Fruit fly (Drosophila melanogaster) whole organism, pupa: ENCODE data around the gene Rab9D.

Source experiments
- CG10348 ChIP-seq: fragments of 200-800 bp; sonication (Bioruptor generic); IDR thresholded peaks from 2 replicates; pipeline ENCODE4 v1.3.6; 2022; ENCODE audit warnings: missing biosample characterization, missing genetic modification characterization
- CG12605 ChIP-seq: fragments of 200-800 bp; sonication (Bioruptor generic); IDR thresholded peaks from 2 replicates; pipeline ENCODE4 v1.3.6; 2022; ENCODE audit warnings: missing biosample characterization, missing genetic modification characterization
- CG13204 ChIP-seq: fragments of 200-800 bp; sonication (Bioruptor generic); optimal IDR thresholded peaks from 2 replicates; lab custom pipeline; 2018; ENCODE audit warnings: missing biosample characterization, mild to moderate bottlenecking, missing genetic modification characterization, moderate library complexity
- CG14655 ChIP-seq: fragments of 200-800 bp; sonication (Bioruptor generic); optimal IDR thresholded peaks from 3 replicates; lab custom pipeline; 2017; ENCODE audit warnings: mild to moderate bottlenecking, missing biosample characterization, missing genetic modification reagents, missing genetic modification characterization
- CG15710 ChIP-seq: fragments of 200-800 bp; sonication (Bioruptor generic); optimal IDR thresholded peaks from 2 replicates; lab custom pipeline; 2018; ENCODE audit warnings: missing biosample characterization, mild to moderate bottlenecking, missing genetic modification characterization, moderate library complexity
- CG17806 ChIP-seq: fragments of 200-800 bp; sonication (Bioruptor generic); optimal IDR thresholded peaks from 2 replicates; lab custom pipeline; 2018; ENCODE audit warnings: missing biosample characterization, mild to moderate bottlenecking, missing genetic modification characterization, moderate library complexity
- CG32121 ChIP-seq: fragments of 200-800 bp; sonication (Bioruptor generic); IDR thresholded peaks from 2 replicates; pipeline ENCODE4 v1.3.6; 2022; ENCODE audit warnings: missing biosample characterization, missing genetic modification characterization
- CG34367 ChIP-seq: fragments of 200-800 bp; sonication (Bioruptor generic); optimal IDR thresholded peaks from 2 replicates; lab custom pipeline; 2018; ENCODE audit warnings: missing biosample characterization, mild to moderate bottlenecking, missing genetic modification characterization
- CG4496 ChIP-seq: fragments of 200-800 bp; sonication (Bioruptor generic); IDR thresholded peaks from 3 replicates; pipeline ENCODE4 v1.3.6; 2022; ENCODE audit warnings: missing biosample characterization, missing genetic modification characterization
- CG8159 ChIP-seq: fragments of 200-800 bp; sonication (Bioruptor generic); optimal IDR thresholded peaks from 3 replicates; lab custom pipeline; 2018; ENCODE audit warnings: missing biosample characterization, mild to moderate bottlenecking, missing genetic modification characterization, moderate library complexity
- CG8301 ChIP-seq: fragments of 200-800 bp; sonication (Bioruptor generic); optimal IDR thresholded peaks from 2 replicates; lab custom pipeline; 2018; ENCODE audit warnings: missing biosample characterization, mild to moderate bottlenecking, missing genetic modification characterization
- CG9948 ChIP-seq: fragments of 200-800 bp; sonication (Bioruptor generic); optimal IDR thresholded peaks from 2 replicates; lab custom pipeline; 2018; ENCODE audit warnings: missing biosample characterization, mild to moderate bottlenecking, missing genetic modification characterization, moderate library complexity
- D1 ChIP-seq: fragments of 200-800 bp; sonication (Bioruptor generic); optimal IDR thresholded peaks from 2 replicates; lab custom pipeline; 2018; ENCODE audit warnings: missing biosample characterization, mild to moderate bottlenecking, missing genetic modification characterization, moderate library complexity
- EcR ChIP-seq: fragments of 200-800 bp; sonication (Bioruptor generic); optimal IDR thresholded peaks from 3 replicates; lab custom pipeline; 2019; ENCODE audit warnings: missing biosample characterization, missing genetic modification characterization, mild to moderate bottlenecking, moderate library complexity, missing genetic modification reagents
- Ets98B ChIP-seq: fragments of 200-800 bp; sonication (Bioruptor generic); IDR thresholded peaks from 2 replicates; pipeline ENCODE4 v1.3.6; 2022; ENCODE audit warnings: missing biosample characterization, missing genetic modification characterization
- Pif1A ChIP-seq: fragments of 200-800 bp; sonication (Bioruptor generic); optimal IDR thresholded peaks from 3 replicates; lab custom pipeline; 2016; ENCODE audit warnings: missing biosample characterization, missing genetic modification characterization
- Pif1B ChIP-seq: fragments of 200-800 bp; sonication (Bioruptor generic); optimal IDR thresholded peaks from 3 replicates; lab custom pipeline; 2016; ENCODE audit warnings: missing biosample characterization, missing genetic modification characterization
- Snoo ChIP-seq: fragments of 200-800 bp; sonication (Bioruptor generic); optimal IDR thresholded peaks from 3 replicates; lab custom pipeline; 2017; ENCODE audit warnings: missing biosample characterization, mild to moderate bottlenecking, missing genetic modification characterization, inconsistent platforms
- fd96Ca ChIP-seq: fragments of 200-800 bp; sonication (Bioruptor generic); IDR thresholded peaks from 3 replicates; pipeline ENCODE4 v1.3.6; 2022; ENCODE audit warnings: missing biosample characterization, missing genetic modification characterization
- gl ChIP-seq: fragments of 200-800 bp; sonication (Bioruptor generic); optimal IDR thresholded peaks from 2 replicates; lab custom pipeline; 2018; ENCODE audit warnings: missing biosample characterization, mild to moderate bottlenecking, missing genetic modification characterization
- rn ChIP-seq: fragments of 200-800 bp; sonication (Bioruptor generic); IDR thresholded peaks from 2 replicates; pipeline ENCODE4 v1.3.6; 2022; ENCODE audit warnings: missing biosample characterization, missing genetic modification characterization

Gene Rab9D

dm6 chrX:10576993-10577392 is 11.9 kb upstream of the Rab9D start:
- no peak for TF ChIP-seq D1
- peak; percentile 51; the same call in 1 of the 2 replicates for TF ChIP-seq Ets98B (GFP tag; lab: Robert Waterston, UW)
- no peak for TF ChIP-seq CG34367 (tag; lab: Kevin White, UChicago)
- TF ChIP-seq CG8159 (tag; lab: Kevin White, UChicago), result no peak
- no peak for TF ChIP-seq CG14655 (GFP tag; lab: Kevin White, UChicago)
- no peak for TF ChIP-seq CG10348 (GFP tag; lab: Robert Waterston, UW)
- TF ChIP-seq CG15710 (tag; lab: Kevin White, UChicago), result no peak
- peak; percentile 17; the same call in 1 of the 2 replicates for TF ChIP-seq CG12605 (GFP tag; lab: Robert Waterston, UW)
- TF ChIP-seq CG4496 (GFP tag; lab: Robert Waterston, UW), result peak; percentile 41; the same call in 2 of the 3 replicates
- TF ChIP-seq, all 21 proteins: peak for 3

- TF ChIP-seq gl (tag; lab: Kevin White, UChicago) (no peak), Pif1A (GFP tag; lab: Kevin White, UChicago) (peak; percentile 53), CG4496 (GFP tag; lab: Robert Waterston, UW) (peak; percentile 80), rn (peak; percentile 39; the same call in 1 of the 2 replicates), CG14655 (GFP tag; lab: Kevin White, UChicago) (no peak), CG8301 (tag; lab: Kevin White, UChicago) (no peak), Ets98B (GFP tag; lab: Robert Waterston, UW) (peak; percentile 84), EcR (GFP tag; lab: Kevin White, UChicago) (no peak), fd96Ca (peak; percentile 58; the same call in 1 of the 3 replicates), CG9948 (tag; lab: Kevin White, UChicago) (no peak), CG34367 (tag; lab: Kevin White, UChicago) (no peak), D1 (no peak), Pif1B (no peak), CG8159 (tag; lab: Kevin White, UChicago) (no peak), CG15710 (tag; lab: Kevin White, UChicago) (no peak), CG13204 (no peak), Snoo (tag; lab: Kevin White, UChicago) (no peak), CG12605 (GFP tag; lab: Robert Waterston, UW) (peak; percentile 84), CG10348 (GFP tag; lab: Robert Waterston, UW) (no peak), CG32121 (GFP tag; lab: Robert Waterston, UW) (peak; percentile 73; the same call in 1 of the 2 replicates), CG17806 (tag; lab: Kevin White, UChicago) (no peak)
Observed at dm6 chrX:10577773-10578172, 11.1 kb upstream of the Rab9D start.

- TF ChIP-seq fd96Ca (no peak), CG13204 (no peak), rn (no peak), CG17806 (tag; lab: Kevin White, UChicago) (no peak), CG4496 (GFP tag; lab: Robert Waterston, UW) (no peak), Ets98B (GFP tag; lab: Robert Waterston, UW) (no peak), CG15710 (tag; lab: Kevin White, UChicago) (no peak), Pif1B (no peak), CG9948 (tag; lab: Kevin White, UChicago) (no peak), CG10348 (GFP tag; lab: Robert Waterston, UW) (no peak), CG12605 (GFP tag; lab: Robert Waterston, UW) (no peak), Pif1A (GFP tag; lab: Kevin White, UChicago) (no peak), Snoo (tag; lab: Kevin White, UChicago) (no peak)
Observed at dm6 chrX:10579569-10579968, 9.3 kb upstream of the Rab9D start.

- TF ChIP-seq CG9948 (tag; lab: Kevin White, UChicago) (peak; percentile 41), Pif1B (no peak), CG13204 (peak; percentile 17), CG12605 (GFP tag; lab: Robert Waterston, UW) (no peak), CG4496 (GFP tag; lab: Robert Waterston, UW) (no peak), CG15710 (tag; lab: Kevin White, UChicago) (peak; percentile 49), Pif1A (GFP tag; lab: Kevin White, UChicago) (peak; percentile 52), CG8159 (tag; lab: Kevin White, UChicago) (peak; percentile 64), CG10348 (GFP tag; lab: Robert Waterston, UW) (no peak), Snoo (tag; lab: Kevin White, UChicago) (no peak), fd96Ca (no peak), rn (no peak), Ets98B (GFP tag; lab: Robert Waterston, UW) (no peak), CG8301 (tag; lab: Kevin White, UChicago) (peak; percentile 17), CG32121 (GFP tag; lab: Robert Waterston, UW) (no peak), EcR (GFP tag; lab: Kevin White, UChicago) (peak; percentile 43), CG17806 (tag; lab: Kevin White, UChicago) (peak; percentile 30), CG34367 (tag; lab: Kevin White, UChicago) (peak; percentile 5), D1 (no peak), CG14655 (GFP tag; lab: Kevin White, UChicago) (peak; percentile 41), gl (tag; lab: Kevin White, UChicago) (peak; percentile 7)
- TF ChIP-seq, all 21 proteins: peak for 11
Observed at dm6 chrX:10580459-10581103, 8.3 kb upstream of the Rab9D start.

- TF ChIP-seq fd96Ca (peak; percentile 69), EcR (GFP tag; lab: Kevin White, UChicago) (no peak), CG14655 (GFP tag; lab: Kevin White, UChicago) (peak; percentile 53), CG8301 (tag; lab: Kevin White, UChicago) (peak; percentile 17), gl (tag; lab: Kevin White, UChicago) (no peak), CG4496 (GFP tag; lab: Robert Waterston, UW) (no peak), CG17806 (tag; lab: Kevin White, UChicago) (peak; percentile 31), CG15710 (tag; lab: Kevin White, UChicago) (peak; percentile 52), CG13204 (no peak), CG34367 (tag; lab: Kevin White, UChicago) (peak; percentile 24), Snoo (tag; lab: Kevin White, UChicago) (no peak), CG10348 (GFP tag; lab: Robert Waterston, UW) (no peak), CG9948 (tag; lab: Kevin White, UChicago) (peak; percentile 49), Ets98B (GFP tag; lab: Robert Waterston, UW) (no peak), CG8159 (tag; lab: Kevin White, UChicago) (peak; percentile 64), Pif1B (peak; percentile 71), CG32121 (GFP tag; lab: Robert Waterston, UW) (0 out of 2 replicates have a peak, but pooled peaks have one; percentile 17), D1 (no peak), CG12605 (GFP tag; lab: Robert Waterston, UW) (0 out of 2 replicates have a peak, but pooled peaks have one; percentile 21), rn (no peak; the same call in 1 of the 2 replicates), Pif1A (GFP tag; lab: Kevin White, UChicago) (peak; percentile 73)
- TF ChIP-seq, all 21 proteins: peak for 12
Observed at dm6 chrX:10581476-10581875, 7.4 kb upstream of the Rab9D start.
